Fruit fly (Drosophila melanogaster) whole organism, embryonic: Measurements from ENCODE around the gene Cog2.

Experiments used
- CG12104 ChIP-seq: fragments of 200-800 bp; sonication (Bioruptor generic); optimal IDR thresholded peaks from 3 replicates; lab custom pipeline; 2016; ENCODE audit warnings: missing biosample characterization, missing genetic modification characterization
- CG4617 ChIP-seq: fragments of 200-800 bp; sonication (Bioruptor generic); optimal IDR thresholded peaks from 3 replicates; lab custom pipeline; 2016; ENCODE audit warnings: missing biosample characterization, missing genetic modification characterization, borderline replicate concordance
- Hand ChIP-seq: fragments of 200-800 bp; sonication (Bioruptor generic); optimal IDR thresholded peaks from 2 replicates; lab custom pipeline; 2017; ENCODE audit warnings: mild to moderate bottlenecking, missing biosample characterization, missing genetic modification reagents, missing genetic modification characterization

dm6 chr3R:15379071-15379470, 17.6 kb upstream of the Cog2 start:
- no peak for TF ChIP-seq CG12104
- no peak for TF ChIP-seq CG4617 (GFP tag; lab: Kevin White, UChicago)
- no peak for TF ChIP-seq Hand
